Fruit fly (Drosophila melanogaster) Kc167 (cell line): Measurements from ENCODE around the gene Sgs5bis.

ENCODE experiments used
- Sin3A ChIP-seq: fragments of >200 bp; optimal IDR thresholded peaks from 2 replicates; lab custom pipeline; 2018; ENCODE audit warnings: missing external identifiers
- h ChIP-seq: fragments of >200 bp; optimal IDR thresholded peaks from 3 replicates; lab custom pipeline; 2018; ENCODE audit warnings: missing external identifiers
- insv ChIP-seq: fragments of >200 bp; optimal IDR thresholded peaks from 3 replicates; lab custom pipeline; 2018; ENCODE audit warnings: missing external identifiers
- psq ChIP-seq: fragments of >200 bp; optimal IDR thresholded peaks from 2 replicates; lab custom pipeline; 2017; ENCODE audit warnings: missing external identifiers

DNA sequence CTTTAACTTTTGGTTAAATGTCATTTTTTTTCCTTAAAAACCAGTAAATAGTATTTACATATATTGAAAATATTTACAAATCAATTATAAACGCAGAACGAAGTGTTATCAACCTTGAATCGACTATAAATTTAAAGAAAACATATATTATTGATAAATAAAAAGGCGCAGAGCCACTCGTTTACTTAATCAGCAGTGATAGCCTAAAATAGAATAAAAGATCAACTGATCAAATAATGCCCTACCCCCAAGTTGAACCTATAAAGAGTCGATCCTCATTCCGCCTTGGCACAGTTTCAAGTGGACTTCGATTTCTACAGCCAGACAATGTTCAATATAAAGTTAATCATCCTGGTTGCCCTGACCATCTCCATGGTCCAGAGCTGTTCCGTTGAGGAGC, 2.0 kb downstream of the Sgs5bis start, which contains the start of gene CG7606:
- TF ChIP-seq Sin3A = no peak
- TF ChIP-seq h (lab: Kevin White, UChicago) = no peak
- no peak for TF ChIP-seq psq (lab: Kevin White, UChicago)
- no peak for TF ChIP-seq insv (lab: Kevin White, UChicago)
